Worm (Caenorhabditis elegans): ENCODE results near the gene F01D5.7.
A peak's percentile ranks its signal among the peaks of the same experiment; 100 is the strongest.

F01D5.7 gene

DNA sequence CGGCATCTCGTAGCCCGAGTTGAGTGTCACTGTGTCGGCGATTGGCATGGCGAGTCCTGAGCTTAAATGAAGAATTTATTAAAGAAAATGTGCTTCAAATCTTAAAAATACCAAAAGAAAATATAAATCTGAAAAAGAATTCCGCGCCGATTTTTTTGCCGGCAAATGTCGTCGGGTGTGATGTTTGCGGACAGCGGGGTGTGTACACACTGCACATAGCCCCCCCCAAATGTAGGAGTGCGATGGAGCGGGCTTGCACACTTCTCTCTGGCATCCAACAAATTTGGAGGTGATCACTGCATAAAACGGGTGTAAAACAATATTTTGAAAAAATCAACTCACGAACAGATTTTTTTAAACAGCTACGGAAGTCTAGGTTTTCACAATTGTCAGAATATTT lies 32.3 kb upstream of the F01D5.7 start, which contains the start of gene Y39G8B.2 (continued):
- TF ChIP-seq C16A3.4 (tag; optimal IDR thresholded peaks at IDR 0.05) (peak; percentile 89), C04F5.9 (tag; optimal IDR thresholded peaks at IDR 0.05) (peak; percentile 45), lin-39 (tag; optimal IDR thresholded peaks at IDR 0.05) (no peak), nhr-28 (tag; optimal IDR thresholded peaks at IDR 0.05) (no peak), nhr-77 (tag; optimal IDR thresholded peaks at IDR 0.05) (peak; percentile 93), ceh-8 (GFP tag; optimal IDR thresholded peaks at IDR 0.05) (no peak)

DNA sequence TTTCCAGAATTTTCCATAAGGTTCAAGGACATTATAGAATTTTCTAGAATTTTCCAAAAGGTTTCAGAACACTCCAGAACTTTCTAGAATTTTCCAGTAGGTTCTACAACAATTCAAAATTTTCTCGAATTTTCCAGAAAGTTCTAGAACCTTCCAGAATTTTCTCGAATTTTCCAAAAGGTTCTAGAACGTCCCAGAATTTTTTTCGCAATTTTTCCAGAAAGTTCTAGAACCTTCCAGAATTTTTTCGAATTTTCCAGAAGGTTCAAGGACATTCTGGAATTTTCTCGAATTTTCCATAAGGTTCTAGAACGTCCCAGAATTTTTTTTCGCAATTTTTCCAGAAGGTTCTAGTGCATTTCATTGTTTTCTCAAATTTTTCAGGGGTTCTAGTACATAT lies 30.8 kb upstream of the F01D5.7 start:
- TF ChIP-seq hlh-17 (GFP tag; optimal IDR thresholded peaks at IDR 0.05; ENCODE audit: borderline replicate concordance) (no peak), nhr-85 (tag) (peak; percentile 27)

DNA sequence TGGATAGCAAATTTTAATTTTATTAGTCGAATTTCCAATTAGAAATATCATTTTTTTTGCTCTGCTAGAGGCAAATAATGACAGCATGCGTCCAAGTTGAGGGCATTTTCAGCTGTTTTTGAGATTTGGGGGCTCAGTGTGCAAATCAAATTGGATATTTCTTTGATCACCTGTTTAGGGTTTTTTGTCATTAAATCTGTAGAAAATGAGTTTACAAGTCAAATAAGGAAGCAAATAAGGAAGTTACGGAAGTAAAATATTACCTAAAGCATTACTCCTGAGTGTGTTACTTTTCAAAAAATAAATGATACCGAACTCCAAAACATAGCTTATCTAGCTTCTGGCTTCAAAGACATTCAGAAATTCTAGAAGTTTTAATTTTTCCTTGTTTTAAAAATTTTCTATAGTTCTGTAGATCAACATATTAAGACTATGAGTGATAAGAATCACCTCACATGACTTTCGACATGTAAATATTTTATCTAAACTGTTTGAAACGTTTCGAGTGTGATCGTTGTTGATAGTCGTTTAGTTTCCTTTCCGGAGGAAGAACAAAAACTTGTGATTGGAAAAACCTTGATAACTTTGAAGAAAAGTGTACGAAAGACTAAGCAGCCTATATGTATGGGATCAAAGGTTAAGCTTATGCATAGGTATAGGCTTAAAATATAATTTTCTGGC lies 28.5 kb upstream of the F01D5.7 start, which contains the start of gene sre-48:
Gene sre-48, minus strand, starts transcription at position 51 of the 681 bp plus-strand sequence.
- no peak for TF ChIP-seq aha-1 (tag; optimal IDR thresholded peaks at IDR 0.05)
- no peak for TF ChIP-seq fos-1 (tag; optimal IDR thresholded peaks at IDR 0.05)
- TF ChIP-seq unc-130 (tag; optimal IDR thresholded peaks at IDR 0.05) = no peak
- no peak for TF ChIP-seq nhr-76 (tag; optimal IDR thresholded peaks at IDR 0.05)
- TF ChIP-seq unc-30 (tag; optimal IDR thresholded peaks at IDR 0.05) = no peak
- peak; percentile 25 for TF ChIP-seq nhr-20 (tag; optimal IDR thresholded peaks at IDR 0.05)
- no peak for TF ChIP-seq tlp-1 (tag; optimal IDR thresholded peaks at IDR 0.05)
- TF ChIP-seq nhr-90 (tag; optimal IDR thresholded peaks at IDR 0.05; ENCODE audit: poor library complexity) = no peak
- TF ChIP-seq lin-35 (GFP tag; optimal IDR thresholded peaks at IDR 0.05) = peak in 1 of 2 experiments; percentile 39
- TF ChIP-seq elt-2 (tag; optimal IDR thresholded peaks at IDR 0.05) = peak; percentile 98
- TF ChIP-seq xbp-1 (tag; optimal IDR thresholded peaks at IDR 0.05) = no peak
- TF ChIP-seq sptf-1 (tag; optimal IDR thresholded peaks at IDR 0.05) = no peak
- no peak for TF ChIP-seq snu-23 (GFP tag; optimal IDR thresholded peaks at IDR 0.05)
- TF ChIP-seq C16A3.4 (tag; optimal IDR thresholded peaks at IDR 0.05) = no peak
- no peak for TF ChIP-seq lsy-2 (tag; optimal IDR thresholded peaks at IDR 0.05)
- no peak for TF ChIP-seq nhr-77 (tag; optimal IDR thresholded peaks at IDR 0.05)
- no peak for TF ChIP-seq pax-3 (tag; optimal IDR thresholded peaks at IDR 0.05)
- no peak for TF ChIP-seq alr-1 (tag; optimal IDR thresholded peaks at IDR 0.05; ENCODE audit: borderline replicate concordance)
- TF ChIP-seq hlh-17 (GFP tag; optimal IDR thresholded peaks at IDR 0.05; ENCODE audit: borderline replicate concordance) = no peak
- TF ChIP-seq nhr-47 (tag; optimal IDR thresholded peaks at IDR 0.05) = no peak
- no peak for TF ChIP-seq ztf-11 (tag; optimal IDR thresholded peaks at IDR 0.05)
- TF ChIP-seq lin-15B (tag; optimal IDR thresholded peaks at IDR 0.05) = no peak
- no peak for TF ChIP-seq swsn-7 (tag; optimal IDR thresholded peaks at IDR 0.05)
- no peak for TF ChIP-seq efl-1 (optimal IDR thresholded peaks at IDR 0.05)
- TF ChIP-seq efl-1 (GFP tag; optimal IDR thresholded peaks at IDR 0.05 in 1 of 2) = no peak
- peak; percentile 60 for TF ChIP-seq jun-1 (tag; optimal IDR thresholded peaks at IDR 0.05)

DNA sequence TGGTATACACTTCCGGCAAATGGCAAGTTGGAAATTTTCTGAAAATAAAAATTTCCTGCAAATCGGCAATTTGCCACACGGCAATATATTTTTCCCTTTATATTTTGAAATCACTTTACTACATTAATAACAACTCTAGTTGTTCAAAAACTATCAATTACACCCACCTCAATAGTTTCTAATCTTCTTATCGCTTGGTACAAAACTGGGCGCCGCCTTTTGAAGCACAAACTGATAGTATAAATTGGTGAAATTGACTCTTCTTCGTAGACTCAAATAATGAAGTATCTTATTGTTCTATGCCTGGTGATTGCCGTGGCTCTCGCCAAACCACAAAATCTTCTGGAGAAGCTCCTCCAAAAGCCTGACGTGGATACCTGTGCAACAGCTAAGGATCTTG lies 27.4 kb upstream of the F01D5.7 start, which contains the start of gene Y39G8B.9:
Gene Y39G8B.9, plus strand, starts transcription at position 269 of the 400 bp plus-strand sequence.
- TF ChIP-seq sptf-1 (tag; optimal IDR thresholded peaks at IDR 0.05) = no peak
- peak; percentile 43 for TF ChIP-seq elt-2 (tag; optimal IDR thresholded peaks at IDR 0.05)
- TF ChIP-seq efl-1 (optimal IDR thresholded peaks at IDR 0.05) = no peak
- TF ChIP-seq efl-1 (GFP tag; optimal IDR thresholded peaks at IDR 0.05 in 1 of 2) = peak in 1 of 2 experiments; percentile 33

DNA sequence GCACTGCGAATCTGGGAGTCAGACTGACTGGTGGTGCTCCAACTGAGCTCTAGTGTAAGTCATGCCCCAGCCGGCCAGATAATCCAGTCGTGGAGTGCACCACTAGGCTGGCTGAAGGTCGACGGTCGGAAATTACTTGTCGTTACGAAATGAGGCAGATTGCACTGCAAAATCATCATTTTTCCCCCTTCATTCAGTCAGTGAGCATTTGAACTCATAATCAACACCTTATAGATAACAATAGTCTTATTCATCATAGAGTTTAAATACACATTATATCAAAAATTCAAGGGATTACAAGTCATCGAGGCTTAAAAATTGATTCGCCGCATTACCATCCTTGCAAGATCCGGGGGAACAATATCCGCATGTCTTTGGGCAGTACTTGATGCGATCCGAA lies 26.6 kb upstream of the F01D5.7 start:
- no peak for TF ChIP-seq efl-1 (optimal IDR thresholded peaks at IDR 0.05)
- TF ChIP-seq efl-1 (GFP tag; optimal IDR thresholded peaks at IDR 0.05 in 1 of 2) = peak in 1 of 2 experiments; percentile 48
- TF ChIP-seq ceh-90 (tag; optimal IDR thresholded peaks at IDR 0.05) = no peak

DNA sequence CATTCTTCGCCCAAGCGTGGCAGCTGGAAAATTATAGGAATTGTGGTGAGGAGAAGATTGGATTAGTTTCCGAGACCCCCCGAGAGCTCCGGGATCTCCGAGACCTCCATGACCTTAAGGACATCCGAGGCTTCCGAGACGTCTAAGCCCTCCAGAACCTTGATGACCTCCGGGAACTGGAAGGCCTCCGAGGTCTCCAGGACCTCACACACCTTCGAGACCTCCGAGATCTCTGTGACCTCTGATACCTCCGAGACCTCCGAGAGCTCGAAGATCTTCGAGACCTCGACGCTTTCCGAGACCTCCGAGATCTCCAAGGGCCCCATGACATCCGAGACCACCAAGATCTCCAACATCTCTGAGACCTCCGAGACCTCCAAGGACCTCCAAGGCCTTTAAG lies 26.2 kb upstream of the F01D5.7 start:
- TF ChIP-seq ceh-82 (tag; optimal IDR thresholded peaks at IDR 0.05) (no peak), skn-1 (tag; optimal IDR thresholded peaks at IDR 0.05) (no peak), nhr-20 (tag; optimal IDR thresholded peaks at IDR 0.05) (no peak), unc-86 (tag; optimal IDR thresholded peaks at IDR 0.05) (no peak), egl-27 (tag; optimal IDR thresholded peaks at IDR 0.05) (no peak), vab-15 (tag; optimal IDR thresholded peaks at IDR 0.05) (no peak), nhr-71 (tag; optimal IDR thresholded peaks at IDR 0.05) (no peak), jun-1 (tag; optimal IDR thresholded peaks at IDR 0.05) (no peak), unc-130 (tag; optimal IDR thresholded peaks at IDR 0.05) (no peak), dpl-1 (GFP tag; optimal IDR thresholded peaks at IDR 0.05) (no peak), isw-1 (GFP tag; IDR thresholded peaks at IDR 0.05) (no peak), nhr-11 (tag; optimal IDR thresholded peaks at IDR 0.05) (no peak), ces-1 (GFP tag; optimal IDR thresholded peaks at IDR 0.05) (no peak), lsy-2 (tag; optimal IDR thresholded peaks at IDR 0.05) (no peak), C04F5.9 (tag; optimal IDR thresholded peaks at IDR 0.05) (no peak), aha-1 (tag; optimal IDR thresholded peaks at IDR 0.05) (no peak), hlh-17 (GFP tag; optimal IDR thresholded peaks at IDR 0.05; ENCODE audit: borderline replicate concordance) (no peak)

Measured in whole organism, L1 larva.